Worm (Caenorhabditis elegans): ENCODE measurements around the gene bpnt-1.

- no peak for TF ChIP-seq nhr-77 (tag; optimal IDR thresholded peaks at IDR 0.05)
- no peak for TF ChIP-seq nhr-6 (tag; optimal IDR thresholded peaks at IDR 0.05)
- no peak for TF ChIP-seq nhr-11 (tag; optimal IDR thresholded peaks at IDR 0.05)
- no peak for TF ChIP-seq nhr-237 (tag; optimal IDR thresholded peaks at IDR 0.05)
- TF ChIP-seq unc-62 (GFP tag; optimal IDR thresholded peaks at IDR 0.05): no peak
- no peak for TF ChIP-seq skn-1 (tag; optimal IDR thresholded peaks at IDR 0.05)
- no peak for TF ChIP-seq nhr-10 (tag; optimal IDR thresholded peaks at IDR 0.05)
Observed at ce11 chrII:4391072-4391471, 29.0 kb upstream of the bpnt-1 start.
